Fruit fly (Drosophila melanogaster) whole organism, embryonic: ENCODE measurements around the gene ddbt.

ENCODE experiments used
- B-H2 ChIP-seq: fragments of 200-800 bp; sonication (Bioruptor generic); optimal IDR thresholded peaks from 2 replicates; lab custom pipeline; 2018; ENCODE audit warnings: missing biosample characterization, mild to moderate bottlenecking, missing genetic modification characterization
- CG10147 ChIP-seq: fragments of 200-800 bp; sonication (Bioruptor generic); optimal IDR thresholded peaks from 2 replicates; lab custom pipeline; 2019; ENCODE audit warnings: missing biosample characterization, mild to moderate bottlenecking, missing genetic modification characterization, moderate library complexity
- CG10366 ChIP-seq: fragments of 200-800 bp; sonication (Bioruptor generic); IDR thresholded peaks from 2 replicates; pipeline ENCODE4 v1.3.6; 2022; ENCODE audit warnings: missing biosample characterization, missing genetic modification characterization
- CG11398 ChIP-seq: fragments of 200-800 bp; sonication (Bioruptor generic); optimal IDR thresholded peaks from 2 replicates; lab custom pipeline; 2016; ENCODE audit warnings: missing biosample characterization, missing genetic modification characterization
- CG12659 ChIP-seq: fragments of 200-800 bp; sonication (Bioruptor generic); optimal IDR thresholded peaks from 3 replicates; lab custom pipeline; 2017; ENCODE audit warnings: mild to moderate bottlenecking, missing biosample characterization, missing genetic modification reagents, missing genetic modification characterization
- CG15269 ChIP-seq: fragments of 200-800 bp; sonication (Bioruptor generic); optimal IDR thresholded peaks from 2 replicates; lab custom pipeline; 2018; ENCODE audit warnings: missing biosample characterization, mild to moderate bottlenecking, missing genetic modification characterization, moderate library complexity
- CG15514 ChIP-seq: fragments of 200-800 bp; sonication (Bioruptor generic); optimal IDR thresholded peaks from 3 replicates; lab custom pipeline; 2017; ENCODE audit warnings: missing biosample characterization, missing genetic modification characterization, mild to moderate bottlenecking, moderate library complexity, missing genetic modification reagents
- CG1647 ChIP-seq: fragments of 200-800 bp; sonication (Bioruptor generic); optimal IDR thresholded peaks from 3 replicates; lab custom pipeline; 2016; ENCODE audit warnings: missing biosample characterization, missing genetic modification characterization
- CG17328 ChIP-seq: fragments of 200-800 bp; sonication (Bioruptor generic); IDR thresholded peaks from 2 replicates; pipeline ENCODE4 v1.3.6; 2022; ENCODE audit warnings: missing biosample characterization, missing genetic modification characterization
- CG17359 ChIP-seq: fragments of 200-800 bp; sonication (Bioruptor generic); optimal IDR thresholded peaks from 3 replicates; lab custom pipeline; 2018; ENCODE audit warnings: missing biosample characterization, mild to moderate bottlenecking, missing genetic modification characterization, moderate library complexity
- CG1832 ChIP-seq: fragments of 200-800 bp; sonication (Bioruptor generic); optimal IDR thresholded peaks from 2 replicates; lab custom pipeline; 2017; ENCODE audit warnings: missing biosample characterization, mild to moderate bottlenecking, missing genetic modification characterization, inconsistent platforms
- CG18619 ChIP-seq: fragments of 200-800 bp; sonication (Bioruptor generic); optimal IDR thresholded peaks from 3 replicates; lab custom pipeline; 2017; ENCODE audit warnings: missing biosample characterization, mild to moderate bottlenecking, missing genetic modification characterization
- CG18764 ChIP-seq: fragments of 200-800 bp; sonication (Bioruptor generic); optimal IDR thresholded peaks from 3 replicates; lab custom pipeline; 2016; ENCODE audit warnings: missing biosample characterization, missing genetic modification characterization
- CG2678 ChIP-seq: fragments of 200-800 bp; sonication (Bioruptor generic); optimal IDR thresholded peaks from 3 replicates; lab custom pipeline; 2019; ENCODE audit warnings: missing biosample characterization, mild to moderate bottlenecking, missing genetic modification characterization, moderate library complexity
- CG32767 ChIP-seq: fragments of 200-800 bp; sonication (Bioruptor generic); IDR thresholded peaks from 2 replicates; pipeline ENCODE4 v1.3.6; 2022; ENCODE audit warnings: missing biosample characterization, missing genetic modification characterization
- CG34422 ChIP-seq: fragments of 200-800 bp; sonication (Bioruptor generic); IDR thresholded peaks from 3 replicates; pipeline ENCODE4 v1.3.6; 2022; ENCODE audit warnings: missing biosample characterization, missing genetic modification characterization
- CG8765 ChIP-seq: fragments of 200-800 bp; sonication (Bioruptor generic); IDR thresholded peaks from 2 replicates; pipeline ENCODE4 v1.3.6; 2022; ENCODE audit warnings: missing biosample characterization, missing genetic modification characterization
- Doc2 ChIP-seq: fragments of 200-800 bp; sonication (Bioruptor generic); IDR thresholded peaks from 2 replicates; pipeline ENCODE4 v1.3.6; 2022; ENCODE audit warnings: missing biosample characterization, missing genetic modification characterization
- Fer1 ChIP-seq: fragments of 200-800 bp; sonication (Bioruptor generic); optimal IDR thresholded peaks from 2 replicates; lab custom pipeline; 2017; ENCODE audit warnings: missing biosample characterization, mild to moderate bottlenecking, missing genetic modification characterization
- Gug ChIP-seq: fragments of 200-800 bp; sonication (Bioruptor generic); IDR thresholded peaks from 4 replicates; pipeline ENCODE4 v1.3.6; 2022; ENCODE audit warnings: missing biosample characterization, missing genetic modification characterization
- HLH54F ChIP-seq: fragments of 200-800 bp; sonication (Bioruptor generic); optimal IDR thresholded peaks from 3 replicates; lab custom pipeline; 2016; ENCODE audit warnings: missing biosample characterization, missing genetic modification characterization
- Nf-YC ChIP-seq: fragments of 200-800 bp; optimal IDR thresholded peaks from 3 replicates; lab custom pipeline; 2019; ENCODE audit warnings: missing biosample characterization, mild to moderate bottlenecking, missing genetic modification characterization, moderate library complexity
- Usf ChIP-seq: fragments of 200-800 bp; sonication (Bioruptor generic); optimal IDR thresholded peaks from 2 replicates; lab custom pipeline; 2017; ENCODE audit warnings: missing genotype, missing biosample characterization, missing genetic modification characterization
- bigmax ChIP-seq: fragments of 200-800 bp; sonication (Bioruptor generic); optimal IDR thresholded peaks from 2 replicates; lab custom pipeline; 2018; ENCODE audit warnings: missing biosample characterization, mild to moderate bottlenecking, missing genetic modification characterization
- btn ChIP-seq: fragments of 200-800 bp; sonication (Bioruptor generic); optimal IDR thresholded peaks from 2 replicates; lab custom pipeline; 2016; ENCODE audit warnings: missing biosample characterization, missing genetic modification characterization
- chif ChIP-seq, 2 experiments: fragments of 200-800 bp; sonication (Bioruptor generic); optimal IDR thresholded peaks; 3 replicates each; lab custom pipeline; 2016; ENCODE audit warnings: missing biosample characterization in 2 of 2, missing genetic modification characterization in 2 of 2
- chn ChIP-seq: fragments of 200-800 bp; sonication (Bioruptor generic); optimal IDR thresholded peaks from 2 replicates; lab custom pipeline; 2016; ENCODE audit warnings: missing biosample characterization, missing genetic modification characterization
- crp ChIP-seq, 2 experiments: fragments of 200-800 bp; sonication (Bioruptor generic); optimal IDR thresholded peaks; 2 replicates in 1 of 2; 3 replicates in 1 of 2; lab custom pipeline; 2017; ENCODE audit warnings: missing biosample characterization in 2 of 2, missing genetic modification characterization in 2 of 2, mild to moderate bottlenecking in 1 of 2, moderate library complexity in 1 of 2
- ewg ChIP-seq: fragments of 200-800 bp; sonication (Bioruptor generic); optimal IDR thresholded peaks from 3 replicates; lab custom pipeline; 2017; ENCODE audit warnings: mild to moderate bottlenecking, missing biosample characterization, missing genetic modification reagents, missing genetic modification characterization
- fd96Cb ChIP-seq: fragments of 200-800 bp; sonication (Bioruptor generic); optimal IDR thresholded peaks from 2 replicates; lab custom pipeline; 2018; ENCODE audit warnings: missing biosample characterization, mild to moderate bottlenecking, missing genetic modification characterization, moderate library complexity
- inv ChIP-seq: fragments of 200-800 bp; sonication (Bioruptor generic); IDR thresholded peaks from 2 replicates; pipeline ENCODE4 v1.3.6; 2022; ENCODE audit warnings: missing biosample characterization, missing genetic modification characterization; ENCODE audit not compliant: partially characterized antibody
- jing ChIP-seq: fragments of 200-800 bp; sonication (Bioruptor generic); optimal IDR thresholded peaks from 2 replicates; lab custom pipeline; 2018; ENCODE audit warnings: missing biosample characterization, mild to moderate bottlenecking, missing genetic modification characterization
- kay ChIP-seq: fragments of 200-800 bp; sonication (Bioruptor generic); optimal IDR thresholded peaks from 2 replicates; lab custom pipeline; 2016; ENCODE audit warnings: missing biosample characterization, missing genetic modification characterization
- lola ChIP-seq, 3 experiments: fragments of >200 bp in 2 of 3; fragments of 200-800 bp in 1 of 3; sonication (Bioruptor generic) in 1 of 3; optimal IDR thresholded peaks; 2 replicates each; lab custom pipeline; 2017 to 2019; ENCODE audit warnings: missing biosample characterization in 3 of 3, missing genetic modification characterization in 3 of 3, mild to moderate bottlenecking in 1 of 3, moderate library complexity in 1 of 3
- mam ChIP-seq: fragments of 200-800 bp; sonication (Bioruptor generic); optimal IDR thresholded peaks from 3 replicates; lab custom pipeline; 2016; ENCODE audit warnings: missing biosample characterization, missing genetic modification characterization
- mirr ChIP-seq: fragments of 200-800 bp; sonication (Bioruptor generic); optimal IDR thresholded peaks from 3 replicates; lab custom pipeline; 2018; ENCODE audit warnings: missing biosample characterization, mild to moderate bottlenecking, missing genetic modification characterization
- mld ChIP-seq: fragments of 200-800 bp; sonication (Bioruptor generic); IDR thresholded peaks from 3 replicates; pipeline ENCODE4 v1.3.6; 2022; ENCODE audit warnings: missing biosample characterization, missing genetic modification characterization; ENCODE audit not compliant: partially characterized antibody
- nerfin-2 ChIP-seq: fragments of 200-800 bp; sonication (Bioruptor generic); IDR thresholded peaks from 2 replicates; pipeline ENCODE4 v1.3.6; 2022; ENCODE audit warnings: missing biosample characterization, missing genetic modification characterization; ENCODE audit not compliant: partially characterized antibody
- otp ChIP-seq: fragments of 200-800 bp; sonication (Bioruptor generic); IDR thresholded peaks from 3 replicates; pipeline ENCODE4, ENCODE4 v1.3.6; 2022; ENCODE audit warnings: missing biosample characterization, missing genetic modification characterization
- peb ChIP-seq: fragments of 200-800 bp; sonication (Bioruptor generic); IDR thresholded peaks from 2 replicates; pipeline ENCODE4 v1.3.6; 2022; ENCODE audit warnings: missing biosample characterization, missing genetic modification characterization
- pnt ChIP-seq: fragments of 200-800 bp; sonication (Bioruptor generic); optimal IDR thresholded peaks from 3 replicates; lab custom pipeline; 2016; ENCODE audit warnings: missing biosample characterization, missing genetic modification characterization
- rib ChIP-seq: fragments of 200-800 bp; sonication (Bioruptor generic); IDR thresholded peaks from 2 replicates; pipeline ENCODE4 v1.3.6; 2022; ENCODE audit warnings: missing biosample characterization, missing genetic modification characterization
- sima ChIP-seq: fragments of 200-800 bp; sonication (Bioruptor generic); optimal IDR thresholded peaks from 2 replicates; lab custom pipeline; 2016; ENCODE audit warnings: missing biosample characterization, missing genetic modification characterization
- twi ChIP-seq: fragments of 200-800 bp; optimal IDR thresholded peaks from 2 replicates; lab custom pipeline; 2019; ENCODE audit warnings: missing biosample characterization, mild to moderate bottlenecking, missing genetic modification characterization, moderate library complexity
- vfl ChIP-seq: fragments of 200-800 bp; sonication (Bioruptor generic); optimal IDR thresholded peaks from 2 replicates; lab custom pipeline; 2016; ENCODE audit warnings: missing biosample characterization, missing genetic modification characterization
- vnd ChIP-seq: fragments of 200-800 bp; sonication (Bioruptor generic); IDR thresholded peaks from 3 replicates; pipeline ENCODE4 v1.3.6; 2022; ENCODE audit warnings: missing biosample characterization, missing genetic modification characterization; ENCODE audit not compliant: partially characterized antibody
- zf30C ChIP-seq: fragments of 200-800 bp; sonication (Bioruptor generic); optimal IDR thresholded peaks from 3 replicates; lab custom pipeline; 2018; ENCODE audit warnings: missing biosample characterization, mild to moderate bottlenecking, missing genetic modification characterization

ddbt gene

dm6 chr3L:346656-347640 is 30.1 kb downstream of the ddbt start, which contains the start of gene mth (continued):
- peak; percentile 33 for TF ChIP-seq ewg (GFP tag; lab: Kevin White, UChicago)
- TF ChIP-seq CG12659, result peak; percentile 87
- peak; percentile 99 for TF ChIP-seq inv (GFP tag; lab: Robert Waterston, UW)
- TF ChIP-seq CG1832 (GFP tag; lab: Kevin White, UChicago), result no peak
- TF ChIP-seq peb (GFP tag; lab: Robert Waterston, UW), result no peak
- TF ChIP-seq CG11398 (GFP tag; lab: Kevin White, UChicago), result no peak
- peak; percentile 24 for TF ChIP-seq Nf-YC (tag; lab: Kevin White, UChicago)
- TF ChIP-seq crp (GFP tag; optimal IDR thresholded peaks at IDR 0.05; lab: Kevin White, UChicago), result peak in 1 of 2 experiments; percentile 54
- peak; percentile 28 for TF ChIP-seq pnt (GFP tag; lab: Kevin White, UChicago)
- peak; percentile 5 for TF ChIP-seq vfl
- TF ChIP-seq CG15269 (tag; lab: Kevin White, UChicago), result peak; percentile 12
- peak; percentile 23; the same call in 1 of the 2 replicates for TF ChIP-seq CG8765 (GFP tag; lab: Robert Waterston, UW)
- no peak for TF ChIP-seq B-H2
- peak; percentile 36 for TF ChIP-seq CG18764 (GFP tag; lab: Kevin White, UChicago)
- no peak for TF ChIP-seq rib
- TF ChIP-seq Fer1 (GFP tag; lab: Kevin White, UChicago), result no peak
- TF ChIP-seq CG15514 (GFP tag; lab: Kevin White, UChicago), result peak; percentile 91
- TF ChIP-seq CG18619, result no peak
- peak; percentile 7 for TF ChIP-seq CG1647 (GFP tag; lab: Kevin White, UChicago)
- peak; percentile 32 for TF ChIP-seq HLH54F (GFP tag; lab: Kevin White, UChicago)
- TF ChIP-seq CG17328 (GFP tag; lab: Robert Waterston, UW), result no peak
- no peak for TF ChIP-seq otp
- TF ChIP-seq CG10366 (GFP tag; lab: Robert Waterston, UW), result peak; percentile 51
- no peak for TF ChIP-seq CG34422 (GFP tag; lab: Robert Waterston, UW)
- peak; percentile 43 for TF ChIP-seq chn
- TF ChIP-seq mam, result peak; percentile 77
- peak; percentile 93; the same call in 2 of the 3 replicates for TF ChIP-seq mld (GFP tag; lab: Robert Waterston, UW)
- peak; percentile 33 for TF ChIP-seq twi (tag; lab: Kevin White, UChicago)
- TF ChIP-seq kay (GFP tag; lab: Kevin White, UChicago), result peak; percentile 22
- no peak for TF ChIP-seq CG10147 (GFP tag; lab: Kevin White, UChicago)
- peak; percentile 34 for TF ChIP-seq CG2678 (tag; lab: Kevin White, UChicago)
- no peak for TF ChIP-seq Doc2 (GFP tag; lab: Robert Waterston, UW)
- TF ChIP-seq zf30C (GFP tag; lab: Kevin White, UChicago), result no peak
- TF ChIP-seq fd96Cb (tag; lab: Kevin White, UChicago), result no peak
- peak; percentile 97 for TF ChIP-seq nerfin-2 (GFP tag; lab: Robert Waterston, UW)
- no peak for TF ChIP-seq jing
- peak; percentile 48; the same call in 1 of the 4 replicates for TF ChIP-seq Gug
- peak in 2 of 3 experiments; percentile 25 to 32 for TF ChIP-seq lola (GFP tag; optimal IDR thresholded peaks at IDR 0.05; lab: Kevin White, UChicago)
- TF ChIP-seq vnd, result peak; percentile 99
- TF ChIP-seq bigmax (GFP tag; lab: Kevin White, UChicago), result no peak
- no peak for TF ChIP-seq btn (GFP tag; lab: Kevin White, UChicago)
- no peak for TF ChIP-seq CG17359 (tag; lab: Kevin White, UChicago)
- TF ChIP-seq Usf (GFP tag; lab: Kevin White, UChicago), result no peak
- peak in 1 of 2 experiments; percentile 15 for TF ChIP-seq chif (GFP tag; optimal IDR thresholded peaks at IDR 0.05; lab: Kevin White, UChicago)
- no peak for TF ChIP-seq CG32767
- TF ChIP-seq mirr, result no peak
- TF ChIP-seq sima, result peak; percentile 2
